Fruit fly (Drosophila melanogaster) whole organism, embryonic: ENCODE data around the gene CG9961.

Source experiments
- CG1024 ChIP-seq: fragments of 200-800 bp; sonication (Bioruptor generic); IDR thresholded peaks from 2 replicates; pipeline ENCODE4 v1.3.6; 2022; ENCODE audit warnings: missing biosample characterization, missing genetic modification characterization
- CG10366 ChIP-seq: fragments of 200-800 bp; sonication (Bioruptor generic); IDR thresholded peaks from 2 replicates; pipeline ENCODE4 v1.3.6; 2022; ENCODE audit warnings: missing biosample characterization, missing genetic modification characterization
- CG11504 ChIP-seq: fragments of 200-800 bp; sonication (Bioruptor generic); optimal IDR thresholded peaks from 3 replicates; lab custom pipeline; 2019; ENCODE audit warnings: missing biosample characterization, mild to moderate bottlenecking, missing genetic modification characterization, moderate library complexity
- CG12236 ChIP-seq: fragments of 200-800 bp; sonication (Bioruptor generic); optimal IDR thresholded peaks from 2 replicates; lab custom pipeline; 2016; ENCODE audit warnings: missing biosample characterization, missing genetic modification characterization
- CG12744 ChIP-seq: fragments of 200-800 bp; sonication (Bioruptor generic); optimal IDR thresholded peaks from 2 replicates; lab custom pipeline; 2016; ENCODE audit warnings: missing biosample characterization, missing genetic modification characterization
- CG13296 ChIP-seq: fragments of 200-800 bp; sonication (Bioruptor generic); optimal IDR thresholded peaks from 3 replicates; lab custom pipeline; 2018; ENCODE audit warnings: missing biosample characterization, mild to moderate bottlenecking, missing genetic modification characterization
- CG15011 ChIP-seq: fragments of 200-800 bp; sonication (Bioruptor generic); optimal IDR thresholded peaks from 3 replicates; lab custom pipeline; 2018; ENCODE audit warnings: missing biosample characterization, mild to moderate bottlenecking, missing genetic modification characterization
- CG1603 ChIP-seq: fragments of 200-800 bp; sonication (Bioruptor generic); optimal IDR thresholded peaks from 2 replicates; lab custom pipeline; 2019; ENCODE audit warnings: missing biosample characterization, mild to moderate bottlenecking, missing genetic modification characterization, moderate library complexity
- CG18262 ChIP-seq: fragments of 200-800 bp; optimal IDR thresholded peaks from 3 replicates; lab custom pipeline; 2019; ENCODE audit warnings: missing biosample characterization, mild to moderate bottlenecking, missing genetic modification characterization, moderate library complexity
- CG2678 ChIP-seq: fragments of 200-800 bp; sonication (Bioruptor generic); optimal IDR thresholded peaks from 3 replicates; lab custom pipeline; 2019; ENCODE audit warnings: missing biosample characterization, mild to moderate bottlenecking, missing genetic modification characterization, moderate library complexity
- CG2712 ChIP-seq: fragments of 200-800 bp; optimal IDR thresholded peaks from 3 replicates; lab custom pipeline; 2019; ENCODE audit warnings: missing biosample characterization, mild to moderate bottlenecking, missing genetic modification characterization, moderate library complexity
- CG31441 ChIP-seq: fragments of 200-800 bp; sonication (Bioruptor generic); IDR thresholded peaks from 2 replicates; pipeline ENCODE4 v1.3.6; 2022; ENCODE audit warnings: missing biosample characterization, missing genetic modification characterization
- CG32767 ChIP-seq: fragments of 200-800 bp; sonication (Bioruptor generic); IDR thresholded peaks from 2 replicates; pipeline ENCODE4 v1.3.6; 2022; ENCODE audit warnings: missing biosample characterization, missing genetic modification characterization
- CG3726 ChIP-seq: fragments of 200-800 bp; sonication (Bioruptor generic); IDR thresholded peaks from 3 replicates; pipeline ENCODE4, ENCODE4 v1.3.6; 2022; ENCODE audit warnings: missing biosample characterization, missing genetic modification characterization
- CG4328 ChIP-seq: fragments of 200-800 bp; sonication (Bioruptor generic); optimal IDR thresholded peaks from 3 replicates; lab custom pipeline; 2017; ENCODE audit warnings: missing biosample characterization, missing genetic modification reagents, missing genetic modification characterization
- CG5245 ChIP-seq: fragments of 200-800 bp; sonication (Bioruptor generic); optimal IDR thresholded peaks from 3 replicates; lab custom pipeline; 2016; ENCODE audit warnings: missing biosample characterization, missing genetic modification characterization
- CG6272 ChIP-seq: fragments of 200-800 bp; sonication (Bioruptor generic); IDR thresholded peaks from 2 replicates; pipeline ENCODE4 v1.3.6; 2022; ENCODE audit warnings: missing biosample characterization, missing genetic modification characterization
- CG6683 ChIP-seq: fragments of 200-800 bp; sonication (Bioruptor generic); optimal IDR thresholded peaks from 2 replicates; lab custom pipeline; 2017; ENCODE audit warnings: missing biosample characterization, mild to moderate bottlenecking, missing genetic modification characterization, missing genetic modification reagents
- CG7745 ChIP-seq: fragments of 200-800 bp; sonication (Bioruptor generic); optimal IDR thresholded peaks from 2 replicates; lab custom pipeline; 2018; ENCODE audit warnings: missing biosample characterization, mild to moderate bottlenecking, missing genetic modification characterization, moderate library complexity
- CG7839 ChIP-seq: fragments of 200-800 bp; sonication (Bioruptor generic); optimal IDR thresholded peaks from 3 replicates; lab custom pipeline; 2018; ENCODE audit warnings: missing biosample characterization, mild to moderate bottlenecking, missing genetic modification characterization, moderate library complexity
- CG9215 ChIP-seq: fragments of 200-800 bp; sonication (Bioruptor generic); IDR thresholded peaks from 2 replicates; pipeline ENCODE4 v1.3.6; 2022; ENCODE audit warnings: missing biosample characterization, missing genetic modification characterization
- Chrac-16 ChIP-seq: fragments of 200-800 bp; sonication (Bioruptor generic); optimal IDR thresholded peaks from 3 replicates; lab custom pipeline; 2016; ENCODE audit warnings: missing biosample characterization, missing genetic modification characterization
- CoRest ChIP-seq: fragments of 200-800 bp; sonication (Bioruptor generic); optimal IDR thresholded peaks from 3 replicates; lab custom pipeline; 2018; ENCODE audit warnings: missing biosample characterization, mild to moderate bottlenecking, missing genetic modification characterization, moderate library complexity
- GATAe ChIP-seq: fragments of 200-800 bp; sonication (Bioruptor generic); conservative IDR thresholded peaks from 2 replicates; pipeline ENCODE4 v1.3.6; 2022; ENCODE audit warnings: missing biosample characterization, missing genetic modification characterization
- H15 ChIP-seq: fragments of 200-800 bp; sonication (Bioruptor generic); IDR thresholded peaks from 3 replicates; pipeline ENCODE4 v1.3.6; 2022; ENCODE audit warnings: missing biosample characterization, missing genetic modification characterization
- Hr39 ChIP-seq: fragments of >200 bp; optimal IDR thresholded peaks from 2 replicates; lab custom pipeline; 2017
- MESR4 ChIP-seq: fragments of 200-800 bp; sonication (Bioruptor generic); optimal IDR thresholded peaks from 2 replicates; lab custom pipeline; 2018; ENCODE audit warnings: missing biosample characterization, mild to moderate bottlenecking, missing genetic modification characterization, moderate library complexity
- NC2β ChIP-seq: fragments of 200-800 bp; sonication (Bioruptor generic); optimal IDR thresholded peaks from 2 replicates; lab custom pipeline; 2016; ENCODE audit warnings: missing biosample characterization, missing genetic modification characterization
- Pdp1 ChIP-seq, 2 experiments: fragments of 200-800 bp; sonication (Bioruptor generic); optimal IDR thresholded peaks; 3 replicates each; lab custom pipeline; 2016; ENCODE audit warnings: missing biosample characterization in 2 of 2, missing genetic modification characterization in 2 of 2, mild to moderate bottlenecking in 1 of 2, moderate library complexity in 1 of 2
- Ptx1 ChIP-seq: fragments of 200-800 bp; sonication (Bioruptor generic); IDR thresholded peaks from 2 replicates; pipeline ENCODE4 v1.3.6; 2022; ENCODE audit warnings: missing biosample characterization, missing genetic modification characterization
- Sox100B ChIP-seq: fragments of 200-800 bp; sonication (Bioruptor generic); optimal IDR thresholded peaks from 3 replicates; lab custom pipeline; 2018; ENCODE audit warnings: missing biosample characterization, mild to moderate bottlenecking, missing genetic modification characterization
- ara ChIP-seq: fragments of 200-800 bp; sonication (Bioruptor generic); IDR thresholded peaks from 2 replicates; pipeline ENCODE4 v1.3.6; 2022; ENCODE audit warnings: missing biosample characterization, missing genetic modification characterization
- az2 ChIP-seq: fragments of 200-800 bp; sonication (Bioruptor generic); optimal IDR thresholded peaks from 3 replicates; lab custom pipeline; 2016; ENCODE audit warnings: missing biosample characterization, missing genetic modification characterization
- bbx ChIP-seq: fragments of 200-800 bp; sonication (Bioruptor generic); IDR thresholded peaks from 2 replicates; pipeline ENCODE4 v1.3.6; 2022; ENCODE audit warnings: missing biosample characterization, missing genetic modification characterization; ENCODE audit not compliant: partially characterized antibody
- cas ChIP-seq: fragments of 200-800 bp; sonication (Bioruptor generic); IDR thresholded peaks from 2 replicates; pipeline ENCODE4 v1.3.6; 2022; ENCODE audit warnings: missing biosample characterization, missing genetic modification characterization
- crc ChIP-seq: fragments of 200-800 bp; sonication (Bioruptor generic); optimal IDR thresholded peaks from 2 replicates; lab custom pipeline; 2016; ENCODE audit warnings: missing biosample characterization, missing genetic modification characterization
- cwo ChIP-seq: fragments of 200-800 bp; sonication (Bioruptor generic); optimal IDR thresholded peaks from 3 replicates; lab custom pipeline; 2017; ENCODE audit warnings: missing biosample characterization, missing genetic modification characterization, mild to moderate bottlenecking, moderate library complexity, missing genetic modification reagents
- dpn ChIP-seq, 2 experiments: fragments of 200-800 bp; sonication (Bioruptor generic); optimal IDR thresholded peaks; 3 replicates each; lab custom pipeline; 2016; ENCODE audit warnings: missing biosample characterization in 2 of 2, missing genetic modification characterization in 2 of 2
- fd64A ChIP-seq: fragments of 200-800 bp; sonication (Bioruptor generic); optimal IDR thresholded peaks from 3 replicates; lab custom pipeline; 2018; ENCODE audit warnings: missing biosample characterization, mild to moderate bottlenecking, missing genetic modification characterization
- gce ChIP-seq: fragments of 200-800 bp; sonication (Bioruptor generic); IDR thresholded peaks from 3 replicates; pipeline ENCODE4 v1.3.6; 2022; ENCODE audit warnings: missing biosample characterization, missing genetic modification characterization
- grau ChIP-seq: fragments of 200-800 bp; optimal IDR thresholded peaks from 3 replicates; lab custom pipeline; 2019; ENCODE audit warnings: missing biosample characterization, mild to moderate bottlenecking, missing genetic modification characterization, moderate library complexity
- hb ChIP-seq: fragments of 200-800 bp; sonication (Bioruptor generic); IDR thresholded peaks from 3 replicates; pipeline ENCODE4 v1.3.6; 2022; ENCODE audit warnings: missing biosample characterization, missing genetic modification characterization; ENCODE audit not compliant: partially characterized antibody
- jumu ChIP-seq: fragments of 200-800 bp; sonication (Bioruptor generic); optimal IDR thresholded peaks from 3 replicates; lab custom pipeline; 2016; ENCODE audit warnings: missing biosample characterization, missing genetic modification characterization
- nmo ChIP-seq: fragments of 200-800 bp; sonication (Bioruptor generic); optimal IDR thresholded peaks from 2 replicates; lab custom pipeline; 2018; ENCODE audit warnings: missing biosample characterization, mild to moderate bottlenecking, missing genetic modification characterization, moderate library complexity
- phol ChIP-seq: fragments of 200-800 bp; sonication (Bioruptor generic); optimal IDR thresholded peaks from 3 replicates; lab custom pipeline; 2018; ENCODE audit warnings: missing biosample characterization, mild to moderate bottlenecking, missing genetic modification characterization, moderate library complexity
- row ChIP-seq: fragments of 200-800 bp; sonication (Bioruptor generic); IDR thresholded peaks from 3 replicates; pipeline ENCODE4 v1.3.6; 2022; ENCODE audit warnings: missing biosample characterization, missing genetic modification characterization
- run ChIP-seq: fragments of 200-800 bp; sonication (Bioruptor generic); optimal IDR thresholded peaks from 3 replicates; lab custom pipeline; 2018; ENCODE audit warnings: missing biosample characterization, mild to moderate bottlenecking, missing genetic modification characterization
- sd ChIP-seq: fragments of 200-800 bp; sonication (Bioruptor generic); optimal IDR thresholded peaks from 3 replicates; lab custom pipeline; 2018; ENCODE audit warnings: missing biosample characterization, mild to moderate bottlenecking, missing genetic modification characterization, moderate library complexity
- trh ChIP-seq: fragments of 200-800 bp; sonication (Bioruptor generic); optimal IDR thresholded peaks from 2 replicates; lab custom pipeline; 2016; ENCODE audit warnings: missing biosample characterization, missing genetic modification characterization

The CG9961 gene

DNA sequence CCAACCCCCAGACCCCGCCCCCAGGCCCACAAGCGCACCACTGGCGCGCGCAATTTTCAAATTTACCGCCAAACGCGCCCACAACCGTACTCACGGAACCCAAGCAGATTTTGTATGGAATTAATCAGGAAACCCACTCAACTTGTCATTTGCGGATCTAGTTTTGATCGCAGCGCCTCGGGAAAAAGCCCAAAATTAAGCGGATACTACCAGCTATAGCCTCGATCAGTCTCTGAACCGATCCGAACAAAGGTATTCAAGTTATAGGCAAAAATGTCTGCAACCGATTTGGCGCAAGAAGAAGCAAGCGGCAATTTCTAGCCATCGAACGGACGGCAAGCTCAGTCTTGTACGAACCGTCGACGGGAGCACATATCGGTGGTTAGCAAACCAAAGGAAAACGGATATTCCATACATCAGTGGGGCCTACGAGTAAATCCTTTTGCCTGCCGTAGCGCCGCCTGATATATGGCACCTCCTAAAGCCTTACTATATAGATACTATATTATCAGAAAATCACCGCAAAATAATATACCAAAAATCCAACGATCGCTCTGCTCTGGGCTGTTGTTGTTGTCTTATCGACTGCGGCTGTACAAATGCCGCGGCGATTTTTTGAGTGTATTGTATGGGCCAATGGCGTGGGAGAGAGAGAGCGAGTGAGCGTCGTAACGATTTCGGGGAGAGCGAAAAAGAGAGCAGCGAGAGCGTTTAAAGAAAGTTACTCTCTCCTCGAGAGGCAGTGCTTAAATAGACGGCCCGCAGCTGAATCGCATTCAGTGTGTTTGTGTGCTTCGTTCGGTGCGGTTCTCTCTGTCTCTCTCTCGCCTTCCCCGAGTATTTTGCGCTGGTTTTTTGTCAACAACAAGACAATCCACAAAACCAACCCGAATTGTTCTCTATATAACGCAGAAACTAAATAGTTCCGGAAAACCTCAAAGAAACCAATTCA lies 8.0 kb upstream of the CG9961 start, which contains the start of gene Pgk (continued):
- TF ChIP-seq H15 (GFP tag; lab: Robert Waterston, UW) (no peak), crc (GFP tag; lab: Kevin White, UChicago) (no peak), CG12744 (GFP tag; lab: Kevin White, UChicago) (no peak), CG2712 (peak; percentile 39), row (GFP tag; lab: Robert Waterston, UW) (no peak), CG6683 (GFP tag; lab: Kevin White, UChicago) (no peak), phol (tag; lab: Kevin White, UChicago) (peak; percentile 12), cas (no peak), CG4328 (GFP tag; lab: Kevin White, UChicago) (peak; percentile 70), run (tag; lab: Kevin White, UChicago) (peak; percentile 75), GATAe (GFP tag; lab: Robert Waterston, UW) (no peak), CG2678 (tag; lab: Kevin White, UChicago) (peak; percentile 47), CoRest (tag; lab: Kevin White, UChicago) (peak; percentile 31), sd (tag; lab: Kevin White, UChicago) (peak; percentile 31), cwo (no peak), ara (GFP tag; lab: Robert Waterston, UW) (no peak), CG3726 (GFP tag; lab: Robert Waterston, UW) (no peak), CG9215 (no peak), CG31441 (GFP tag; lab: Robert Waterston, UW) (no peak), dpn (GFP tag; optimal IDR thresholded peaks at IDR 0.05; lab: Kevin White, UChicago) (peak in 1 of 2 experiments; percentile 56), Sox100B (GFP tag; lab: Kevin White, UChicago) (peak; percentile 75), bbx (no peak), Ptx1 (GFP tag; lab: Robert Waterston, UW) (no peak), trh (GFP tag; lab: Kevin White, UChicago) (no peak), CG7745 (tag; lab: Kevin White, UChicago) (no peak), MESR4 (GFP tag; lab: Kevin White, UChicago) (peak; percentile 39), CG1024 (GFP tag; lab: Robert Waterston, UW) (no peak), fd64A (GFP tag; lab: Kevin White, UChicago) (no peak), CG6272 (no peak), gce (GFP tag; lab: Robert Waterston, UW) (no peak), Hr39 (lab: Kevin White, UChicago) (no peak), CG1603 (tag; lab: Kevin White, UChicago) (peak; percentile 60), CG13296 (peak; percentile 79), CG7839 (tag; lab: Kevin White, UChicago) (peak; percentile 30), az2 (GFP tag; lab: Kevin White, UChicago) (no peak), CG18262 (tag; lab: Kevin White, UChicago) (peak; percentile 36), NC2β (GFP tag; lab: Kevin White, UChicago) (peak; percentile 84), CG32767 (GFP tag; lab: Robert Waterston, UW) (no peak), Pdp1 (GFP tag; optimal IDR thresholded peaks at IDR 0.05; lab: Kevin White, UChicago) (peak in 1 of 2 experiments; percentile 65), CG15011 (GFP tag; lab: Kevin White, UChicago) (peak; percentile 59), grau (tag; lab: Kevin White, UChicago) (peak; percentile 42), hb (no peak), CG5245 (GFP tag; lab: Kevin White, UChicago) (no peak), CG11504 (tag; lab: Kevin White, UChicago) (peak; percentile 88), nmo (GFP tag; lab: Kevin White, UChicago) (peak; percentile 25), CG12236 (GFP tag; lab: Kevin White, UChicago) (no peak), CG10366 (no peak), Chrac-16 (GFP tag; lab: Kevin White, UChicago) (no peak), jumu (GFP tag; lab: Kevin White, UChicago) (peak; percentile 80)
